Worm (Caenorhabditis elegans) whole organism, L4/young adult: Measurements from ENCODE around the gene egl-17.

Experiments used
- W03F9.2 ChIP-seq: fragments of 150-350 bp; optimal IDR thresholded peaks from 2 replicates; lab custom pipeline; 2014; ENCODE audit warnings: missing biosample characterization, missing genetic modification characterization
- dao-5 ChIP-seq: sonication (generic microtip); optimal IDR thresholded peaks from 2 replicates; lab custom pipeline; 2016; ENCODE audit warnings: missing genotype, missing genetic modification characterization, moderate library complexity, missing compliant biosample characterization
- him-1 ChIP-seq: sonication (generic microtip); optimal IDR thresholded peaks from 2 replicates; lab custom pipeline; 2016; ENCODE audit warnings: missing genotype, missing genetic modification reagents, missing genetic modification characterization, missing compliant biosample characterization

Gene egl-17

ce11 chrX:489635-490105, at the start of gene egl-17:
Gene egl-17, plus strand, starts transcription at chrX:489685.
- TF ChIP-seq him-1, result peak; percentile 85
- TF ChIP-seq dao-5 (tag; lab: Kevin White, UChicago), result peak; percentile 87
- TF ChIP-seq W03F9.2 (tag; lab: Kevin White, UChicago), result peak; percentile 7

- TF ChIP-seq W03F9.2 (tag; lab: Kevin White, UChicago) (no peak), dao-5 (tag; lab: Kevin White, UChicago) (no peak), him-1 (no peak)
Measured at ce11 chrX:440420-440819, 49.1 kb upstream of the egl-17 start.

- no peak for TF ChIP-seq dao-5 (tag; lab: Kevin White, UChicago)
- TF ChIP-seq him-1, result no peak
- no peak for TF ChIP-seq W03F9.2 (tag; lab: Kevin White, UChicago)
Measured at ce11 chrX:449820-450219, 39.7 kb upstream of the egl-17 start, which contains the start of gene F52D1.2. Gene F52D1.2, minus strand, starts transcription at chrX:450212.

ce11 chrX:457139-457802, 32.2 kb upstream of the egl-17 start, which contains the start of gene abu-12:
Gene abu-12, minus strand, starts transcription at chrX:457610.
- no peak for TF ChIP-seq W03F9.2 (tag; lab: Kevin White, UChicago)
- TF ChIP-seq him-1, result no peak
- no peak for TF ChIP-seq dao-5 (tag; lab: Kevin White, UChicago)

ce11 chrX:459316-459715, 30.2 kb upstream of the egl-17 start:
- TF ChIP-seq W03F9.2 (tag; lab: Kevin White, UChicago) (no peak), dao-5 (tag; lab: Kevin White, UChicago) (no peak), him-1 (no peak)

ce11 chrX:460351-460750, 29.1 kb upstream of the egl-17 start, which contains the start of gene aagr-4:
Gene aagr-4, plus strand, starts transcription at chrX:460651.
- TF ChIP-seq W03F9.2 (tag; lab: Kevin White, UChicago) (no peak), him-1 (no peak), dao-5 (tag; lab: Kevin White, UChicago) (no peak)

ce11 chrX:461623-462022, 27.9 kb upstream of the egl-17 start:
- TF ChIP-seq him-1, result no peak
- TF ChIP-seq dao-5 (tag; lab: Kevin White, UChicago), result no peak
- no peak for TF ChIP-seq W03F9.2 (tag; lab: Kevin White, UChicago)

ce11 chrX:467338-467823, 22.1 kb upstream of the egl-17 start:
- no peak for TF ChIP-seq W03F9.2 (tag; lab: Kevin White, UChicago)
- no peak for TF ChIP-seq him-1
- no peak for TF ChIP-seq dao-5 (tag; lab: Kevin White, UChicago)

- no peak for TF ChIP-seq W03F9.2 (tag; lab: Kevin White, UChicago)
- TF ChIP-seq dao-5 (tag; lab: Kevin White, UChicago), result no peak
- TF ChIP-seq him-1, result no peak
Measured at ce11 chrX:476261-476660, 13.2 kb upstream of the egl-17 start, which contains the start of gene F38G1.3. Gene F38G1.3, plus strand, starts transcription at chrX:476561.

- TF ChIP-seq him-1 (no peak), dao-5 (tag; lab: Kevin White, UChicago) (no peak), W03F9.2 (tag; lab: Kevin White, UChicago) (no peak)
Measured at ce11 chrX:481150-481549, 8.3 kb upstream of the egl-17 start, which contains the start of gene che-2. Gene che-2, plus strand, starts transcription at chrX:481450.

ce11 chrX:487669-488068, 1.8 kb upstream of the egl-17 start:
- TF ChIP-seq dao-5 (tag; lab: Kevin White, UChicago), result no peak

- no peak for TF ChIP-seq him-1
Measured at ce11 chrX:492919-493318, 3.4 kb downstream of the egl-17 start, which contains the start of gene B0310.1. Gene B0310.1, plus strand, starts transcription at chrX:493228.

ce11 chrX:496795-497194, 7.3 kb downstream of the egl-17 start:
- TF ChIP-seq dao-5 (tag; lab: Kevin White, UChicago), result no peak
- TF ChIP-seq W03F9.2 (tag; lab: Kevin White, UChicago), result no peak
- TF ChIP-seq him-1, result no peak

ce11 chrX:498640-499039, 9.2 kb downstream of the egl-17 start:
- TF ChIP-seq W03F9.2 (tag; lab: Kevin White, UChicago) (no peak), him-1 (no peak), dao-5 (tag; lab: Kevin White, UChicago) (no peak)
